Fruit fly (Drosophila melanogaster): Measurements from ENCODE around the gene hth.

The hth gene

DNA sequence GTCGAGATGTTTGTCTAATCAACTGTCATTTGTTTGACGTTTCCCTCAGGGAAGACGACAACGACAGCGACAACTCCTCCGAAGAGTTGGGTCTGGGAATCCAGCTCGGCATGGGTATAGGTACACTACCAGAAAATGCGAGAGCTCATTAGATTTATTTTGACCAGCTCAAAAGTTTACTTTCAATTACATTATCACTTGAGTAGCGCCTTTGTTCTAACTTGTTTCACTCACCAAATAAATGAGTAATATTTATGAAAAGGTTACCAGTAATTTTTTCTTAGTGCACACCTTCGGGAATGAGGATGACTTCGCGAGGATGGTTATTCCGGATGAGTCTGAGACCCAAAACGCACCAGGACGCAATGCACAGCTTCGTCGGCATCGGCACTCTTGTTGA is 145.2 kb downstream of the hth start (continued):
- TF ChIP-seq gem (tag; optimal IDR thresholded peaks at IDR 0.05) = peak; percentile 81
- TF ChIP-seq bcd (GFP tag; optimal IDR thresholded peaks at IDR 0.05) = peak; percentile 57
- TF ChIP-seq ind (GFP tag; optimal IDR thresholded peaks at IDR 0.05) = peak; percentile 54
- no peak for TF ChIP-seq yki (optimal IDR thresholded peaks at IDR 0.05)
- no peak for TF ChIP-seq CG18011 (GFP tag; optimal IDR thresholded peaks at IDR 0.05)
- TF ChIP-seq cad (GFP tag; optimal IDR thresholded peaks at IDR 0.05) = no peak
- TF ChIP-seq chinmo (GFP tag; IDR thresholded peaks at IDR 0.05; ENCODE audit: partially characterized antibody) = no peak
- peak; percentile 21; the same call in 1 of the 2 replicates for TF ChIP-seq stc (GFP tag; IDR thresholded peaks at IDR 0.05)
- TF ChIP-seq CG6765 (GFP tag; optimal IDR thresholded peaks at IDR 0.05) = no peak
- TF ChIP-seq Gsc (GFP tag; IDR thresholded peaks at IDR 0.05) = no peak
- peak in 1 of 2 experiments; percentile 81 for TF ChIP-seq bsh (GFP tag; optimal IDR thresholded peaks at IDR 0.05)
- no peak for TF ChIP-seq corto (GFP tag; optimal IDR thresholded peaks at IDR 0.05)
- peak; percentile 50 for TF ChIP-seq CG9817 (tag; optimal IDR thresholded peaks at IDR 0.05)
- TF ChIP-seq CG17612 (GFP tag; IDR thresholded peaks at IDR 0.05) = no peak
- peak; percentile 43 for TF ChIP-seq repo (GFP tag; optimal IDR thresholded peaks at IDR 0.05)
- peak; percentile 26; the same call in 1 of the 2 replicates for TF ChIP-seq CG32772 (GFP tag; IDR thresholded peaks at IDR 0.05)
- TF ChIP-seq Gug (GFP tag; IDR thresholded peaks at IDR 0.05) = peak; percentile 6; the same call in 1 of the 4 replicates
- peak; percentile 59 to 64 for TF ChIP-seq Pdp1 (GFP tag; optimal IDR thresholded peaks at IDR 0.05)
- TF ChIP-seq pzg (GFP tag; optimal IDR thresholded peaks at IDR 0.05) = no peak
- peak; percentile 68 for TF ChIP-seq fd96Cb (tag; optimal IDR thresholded peaks at IDR 0.05)
- TF ChIP-seq Atf3 (GFP tag; optimal IDR thresholded peaks at IDR 0.05) = peak; percentile 46
- peak in 1 of 2 experiments; percentile 43 for TF ChIP-seq Eip74EF (GFP tag; optimal IDR thresholded peaks at IDR 0.05)
- TF ChIP-seq CG1603 (tag; optimal IDR thresholded peaks at IDR 0.05) = peak; percentile 83
- TF ChIP-seq CG14441 (GFP tag; IDR thresholded peaks at IDR 0.05) = peak; percentile 66; the same call in 1 of the 2 replicates
- peak; percentile 49; the same call in 1 of the 2 replicates for TF ChIP-seq ara (GFP tag; IDR thresholded peaks at IDR 0.05)
- TF ChIP-seq row (GFP tag; IDR thresholded peaks at IDR 0.05) = peak; percentile 79
- peak; percentile 48 for TF ChIP-seq CG31388 (GFP tag; optimal IDR thresholded peaks at IDR 0.05)
- TF ChIP-seq Oaz (GFP tag; IDR thresholded peaks at IDR 0.05) = no peak
- peak; percentile 23 for TF ChIP-seq CG18476 (GFP tag; optimal IDR thresholded peaks at IDR 0.05)
- TF ChIP-seq CG15269 (tag; optimal IDR thresholded peaks at IDR 0.05) = peak; percentile 57
- TF ChIP-seq CG3847 (GFP tag; IDR thresholded peaks at IDR 0.05) = no peak
- TF ChIP-seq trem (tag; optimal IDR thresholded peaks at IDR 0.05) = peak; percentile 39
- TF ChIP-seq CG30020 (tag; optimal IDR thresholded peaks at IDR 0.05) = no peak
- peak; percentile 55 for TF ChIP-seq Ssrp (tag; optimal IDR thresholded peaks at IDR 0.05)
- TF ChIP-seq CoRest (tag; optimal IDR thresholded peaks at IDR 0.05) = peak; percentile 48
- peak; percentile 3 for TF ChIP-seq CG5245 (GFP tag; optimal IDR thresholded peaks at IDR 0.05)
- no peak for TF ChIP-seq dati (GFP tag; IDR thresholded peaks at IDR 0.05)
- TF ChIP-seq Drgx (GFP tag; IDR thresholded peaks at IDR 0.05) = no peak
- TF ChIP-seq CG2875 (GFP tag; optimal IDR thresholded peaks at IDR 0.05) = peak; percentile 36
- TF ChIP-seq Med (GFP tag) = peak; percentile 94
- TF ChIP-seq mam (GFP tag; optimal IDR thresholded peaks at IDR 0.05) = peak; percentile 28
- TF ChIP-seq CG3995 (GFP tag; optimal IDR thresholded peaks at IDR 0.05) = no peak
- peak; percentile 53 for TF ChIP-seq Camta (GFP tag; optimal IDR thresholded peaks at IDR 0.05)
- peak; percentile 24 for TF ChIP-seq Mad (GFP tag; optimal IDR thresholded peaks at IDR 0.05)
- TF ChIP-seq kay (GFP tag; optimal IDR thresholded peaks at IDR 0.05) = no peak
- TF ChIP-seq so (GFP tag; IDR thresholded peaks at IDR 0.05) = 0 out of 3 replicates have a peak, but pooled peaks have one; percentile 18
- no peak for TF ChIP-seq Doc3 (GFP tag; IDR thresholded peaks at IDR 0.05; ENCODE audit: partially characterized antibody)
- peak; percentile 44 for TF ChIP-seq CG1647 (GFP tag; optimal IDR thresholded peaks at IDR 0.05)
- peak; percentile 37 for TF ChIP-seq CG10267 (tag; optimal IDR thresholded peaks at IDR 0.05)
- peak; percentile 61 for TF ChIP-seq CG12299 (tag; optimal IDR thresholded peaks at IDR 0.05)
- no peak for TF ChIP-seq amos (GFP tag; IDR thresholded peaks at IDR 0.05; ENCODE audit: partially characterized antibody)

All from whole organism, embryonic.